Worm (Caenorhabditis elegans) whole organism, late embryonic: Measurements from ENCODE around the gene snn-1.

Experiments
- C08G9.2 ChIP-seq: sonication (generic microtip); optimal IDR thresholded peaks from 2 replicates; lab custom pipeline; 2016; ENCODE audit warnings: mild to moderate bottlenecking, missing genetic modification characterization, moderate library complexity, missing compliant biosample characterization
- C38D4.7 ChIP-seq: fragments of 200-800 bp; sonication (Bioruptor generic); optimal IDR thresholded peaks from 2 replicates; lab custom pipeline; 2018; ENCODE audit warnings: mild to moderate bottlenecking, missing genetic modification characterization, moderate library complexity, missing compliant biosample characterization
- F13H6.1 ChIP-seq: sonication (generic microtip); optimal IDR thresholded peaks from 2 replicates; lab custom pipeline; 2016; ENCODE audit warnings: missing genetic modification characterization, missing compliant biosample characterization
- K09A11.1 ChIP-seq: sonication (generic microtip); optimal IDR thresholded peaks from 2 replicates; lab custom pipeline; 2017; ENCODE audit warnings: antibody characterized with exemption, mild to moderate bottlenecking, missing genetic modification characterization, missing compliant biosample characterization; ENCODE audit not compliant: insufficient read depth
- Y22D7AL.16 ChIP-seq: sonication (generic microtip); optimal IDR thresholded peaks from 2 replicates; lab custom pipeline; 2016; ENCODE audit warnings: missing genetic modification characterization, missing compliant biosample characterization
- ahr-1 ChIP-seq: sonication (generic microtip); optimal IDR thresholded peaks from 2 replicates; lab custom pipeline; 2016; ENCODE audit warnings: missing genetic modification characterization, missing compliant biosample characterization
- ama-1 ChIP-seq: fragments of 150-350 bp; optimal IDR thresholded peaks from 2 replicates; lab custom pipeline; 2014
- ceh-14 ChIP-seq: sonication (generic microtip); optimal IDR thresholded peaks from 2 replicates; lab custom pipeline; 2016; ENCODE audit warnings: missing genotype, missing genetic modification characterization, missing compliant biosample characterization
- ceh-2 ChIP-seq: sonication (generic microtip); optimal IDR thresholded peaks from 2 replicates; lab custom pipeline; 2016; ENCODE audit warnings: missing genotype, missing genetic modification characterization, missing compliant biosample characterization
- ceh-30 ChIP-seq: fragments of 150-350 bp; optimal IDR thresholded peaks from 2 replicates; lab custom pipeline; 2014; ENCODE audit warnings: missing biosample characterization, missing genetic modification characterization
- ceh-31 ChIP-seq: sonication (generic microtip); optimal IDR thresholded peaks from 2 replicates; lab custom pipeline; 2016; ENCODE audit warnings: missing genetic modification characterization, missing compliant biosample characterization
- ceh-34 ChIP-seq: sonication (generic microtip); optimal IDR thresholded peaks from 2 replicates; lab custom pipeline; 2016; ENCODE audit warnings: mild to moderate bottlenecking, missing genetic modification characterization, missing compliant biosample characterization
- ceh-48 ChIP-seq: sonication (generic microtip); optimal IDR thresholded peaks from 2 replicates; lab custom pipeline; 2016; ENCODE audit warnings: missing genetic modification characterization, inconsistent platforms, missing compliant biosample characterization
- ceh-6 ChIP-seq: fragments of 200-800 bp; sonication (Bioruptor generic); optimal IDR thresholded peaks from 2 replicates; lab custom pipeline; 2018; ENCODE audit warnings: mild to moderate bottlenecking, missing genetic modification characterization, missing compliant biosample characterization
- dve-1 ChIP-seq: sonication (generic microtip); optimal IDR thresholded peaks from 2 replicates; lab custom pipeline; 2017; ENCODE audit warnings: antibody characterized with exemption, mild to moderate bottlenecking, missing genetic modification characterization, missing compliant biosample characterization
- elt-4 ChIP-seq: sonication (generic microtip); optimal IDR thresholded peaks from 2 replicates; lab custom pipeline; 2016; ENCODE audit warnings: missing genetic modification characterization, missing compliant biosample characterization
- ets-4 ChIP-seq: sonication (generic microtip); optimal IDR thresholded peaks from 2 replicates; lab custom pipeline; 2016; ENCODE audit warnings: missing genetic modification characterization, missing compliant biosample characterization
- eyg-1 ChIP-seq: sonication (generic microtip); optimal IDR thresholded peaks from 2 replicates; lab custom pipeline; 2016; ENCODE audit warnings: missing genotype, missing genetic modification characterization, missing compliant biosample characterization
- fax-1 ChIP-seq: sonication (generic microtip); optimal IDR thresholded peaks from 2 replicates; lab custom pipeline; 2016; ENCODE audit warnings: missing genotype, missing genetic modification characterization, missing compliant biosample characterization
- fkh-10 ChIP-seq: fragments of 150-350 bp; optimal IDR thresholded peaks from 2 replicates; lab custom pipeline; 2014; ENCODE audit warnings: missing biosample characterization, missing genetic modification reagents, missing genetic modification characterization
- gmeb-2 ChIP-seq: sonication (generic microtip); optimal IDR thresholded peaks from 2 replicates; lab custom pipeline; 2016; ENCODE audit warnings: missing genetic modification characterization, inconsistent platforms, missing compliant biosample characterization
- hlh-6 ChIP-seq: sonication (generic microtip); optimal IDR thresholded peaks from 2 replicates; lab custom pipeline; 2016; ENCODE audit warnings: missing genotype, missing genetic modification characterization, missing compliant biosample characterization
- hlh-8 ChIP-seq: sonication (generic microtip); optimal IDR thresholded peaks from 2 replicates; lab custom pipeline; 2016; ENCODE audit warnings: missing genotype, missing genetic modification characterization, missing compliant biosample characterization
- lin-11 ChIP-seq: fragments of 200-800 bp; sonication (Bioruptor generic); optimal IDR thresholded peaks from 2 replicates; lab custom pipeline; 2018; ENCODE audit warnings: mild to moderate bottlenecking, missing genetic modification characterization, missing compliant biosample characterization
- madf-2 ChIP-seq: sonication (generic microtip); optimal IDR thresholded peaks from 2 replicates; lab custom pipeline; 2017; ENCODE audit warnings: missing genetic modification characterization, missing compliant biosample characterization
- mec-3 ChIP-seq: sonication (generic microtip); optimal IDR thresholded peaks from 2 replicates; lab custom pipeline; 2016; ENCODE audit warnings: borderline replicate concordance, missing genetic modification characterization, missing compliant biosample characterization
- nhr-11 ChIP-seq: fragments of 150-350 bp; optimal IDR thresholded peaks from 2 replicates; lab custom pipeline; 2014; ENCODE audit warnings: missing biosample characterization, missing genetic modification characterization
- nhr-232 ChIP-seq: sonication (generic microtip); optimal IDR thresholded peaks from 2 replicates; lab custom pipeline; 2016; ENCODE audit warnings: missing genetic modification characterization, missing compliant biosample characterization
- odd-2 ChIP-seq: sonication (generic microtip); optimal IDR thresholded peaks from 2 replicates; lab custom pipeline; 2017; ENCODE audit warnings: antibody characterized with exemption, mild to moderate bottlenecking, missing genetic modification characterization, missing compliant biosample characterization
- pat-9 ChIP-seq: fragments of 200-800 bp; sonication (Bioruptor generic); optimal IDR thresholded peaks from 2 replicates; lab custom pipeline; 2018; ENCODE audit warnings: mild to moderate bottlenecking, missing genetic modification characterization, moderate library complexity, missing compliant biosample characterization
- pha-2 ChIP-seq: sonication (generic microtip); optimal IDR thresholded peaks from 2 replicates; lab custom pipeline; 2017; ENCODE audit warnings: mild to moderate bottlenecking, missing genetic modification characterization, missing compliant biosample characterization
- pha-4 ChIP-seq: fragments of 150-350 bp; optimal IDR thresholded peaks from 2 replicates; lab custom pipeline; 2018; ENCODE audit warnings: missing biosample characterization, missing genetic modification reagents, missing genetic modification characterization
- pqm-1 ChIP-seq: sonication (generic microtip); optimal IDR thresholded peaks from 2 replicates; lab custom pipeline; 2016; ENCODE audit warnings: missing genetic modification characterization, missing compliant biosample characterization
- sdc-2 ChIP-seq: sonication (generic microtip); optimal IDR thresholded peaks from 2 replicates; lab custom pipeline; 2016; ENCODE audit warnings: missing genotype, missing genetic modification characterization, missing compliant biosample characterization
- sox-2 ChIP-seq: fragments of 200-800 bp; sonication (Bioruptor generic); IDR thresholded peaks from 2 replicates; pipeline ENCODE4 v1.3.6; 2022; ENCODE audit warnings: missing genetic modification reagents, missing genetic modification characterization, missing compliant biosample characterization
- sox-4 ChIP-seq: sonication (generic microtip); optimal IDR thresholded peaks from 2 replicates; lab custom pipeline; 2017; ENCODE audit warnings: mild to moderate bottlenecking, missing genetic modification characterization, inconsistent platforms, missing compliant biosample characterization
- syd-9 ChIP-seq: sonication (generic microtip); optimal IDR thresholded peaks from 2 replicates; lab custom pipeline; 2016; ENCODE audit warnings: mild to moderate bottlenecking, missing genetic modification characterization, moderate library complexity, missing compliant biosample characterization
- tbx-2 ChIP-seq: sonication (generic microtip); optimal IDR thresholded peaks from 2 replicates; lab custom pipeline; 2016; ENCODE audit warnings: missing genetic modification characterization, missing compliant biosample characterization
- tbx-7 ChIP-seq: sonication (generic microtip); optimal IDR thresholded peaks from 2 replicates; lab custom pipeline; 2016; ENCODE audit warnings: missing genotype, missing genetic modification characterization, missing compliant biosample characterization
- ttx-3 ChIP-seq: sonication (generic microtip); optimal IDR thresholded peaks from 2 replicates; lab custom pipeline; 2016; ENCODE audit warnings: missing genetic modification reagents, missing genetic modification characterization, missing compliant biosample characterization
- unc-3 ChIP-seq, 2 experiments: fragments of 200-800 bp in 1 of 2; sonication (Bioruptor generic) in 1 of 2; sonication (generic microtip) in 1 of 2; conservative IDR thresholded peaks in 1 of 2; optimal IDR thresholded peaks in 1 of 2; 2 replicates each; pipeline versions ENCODE4 v1.3.6 to Lab custom; 2016 to 2022; ENCODE audit warnings: missing compliant biosample characterization in 2 of 2, missing genetic modification characterization in 2 of 2, missing genetic modification reagents in 1 of 2
- unc-42 ChIP-seq: sonication (generic microtip); optimal IDR thresholded peaks from 2 replicates; lab custom pipeline; 2016; ENCODE audit warnings: missing genotype, missing genetic modification characterization, missing compliant biosample characterization
- unc-86 ChIP-seq: sonication (generic microtip); optimal IDR thresholded peaks from 2 replicates; lab custom pipeline; 2016; ENCODE audit warnings: missing genetic modification characterization, missing compliant biosample characterization

snn-1 gene

ce11 chrIV:1790677-1791076 is 24.2 kb downstream of the snn-1 start:
- TF ChIP-seq ttx-3 (tag; lab: Kevin White, UChicago) = no peak
- no peak for TF ChIP-seq ceh-6 (GFP tag; lab: Kevin White, UChicago)
- TF ChIP-seq mec-3 (tag; lab: Kevin White, UChicago) = no peak
- no peak for TF ChIP-seq unc-3 (GFP tag; conservative IDR thresholded peaks at IDR 0.05; lab: Robert Waterston, UW)
- no peak for TF ChIP-seq unc-3 (tag; optimal IDR thresholded peaks at IDR 0.05; lab: Kevin White, UChicago)
- TF ChIP-seq hlh-6 (tag; lab: Kevin White, UChicago) = no peak
- no peak for TF ChIP-seq ceh-14 (tag; lab: Kevin White, UChicago)
- no peak for TF ChIP-seq nhr-232 (tag; lab: Kevin White, UChicago)
- TF ChIP-seq eyg-1 = no peak
- TF ChIP-seq unc-42 (tag; lab: Kevin White, UChicago) = no peak
- TF ChIP-seq tbx-7 (tag; lab: Kevin White, UChicago) = no peak
- no peak for TF ChIP-seq pha-4 (tag; lab: Kevin White, UChicago)
- no peak for TF ChIP-seq gmeb-2 (tag; lab: Kevin White, UChicago)
- TF ChIP-seq ahr-1 = no peak
- TF ChIP-seq odd-2 = no peak
- TF ChIP-seq, all 69 proteins: peak for 0

- peak; percentile 100 for TF ChIP-seq dve-1
- no peak for TF ChIP-seq eyg-1
Measured at ce11 chrIV:1785156-1785555, 29.8 kb downstream of the snn-1 start.

ce11 chrIV:1781559-1781958 is 33.4 kb downstream of the snn-1 start, which contains the start of gene frpr-19:
Gene frpr-19, minus strand, starts transcription at chrIV:1781659.
- TF ChIP-seq ceh-30 = no peak
- no peak for TF ChIP-seq ama-1 (lab: Kevin White, UChicago)
- no peak for TF ChIP-seq pha-2 (tag; lab: Kevin White, UChicago)
- TF ChIP-seq sdc-2 (tag; lab: Kevin White, UChicago) = no peak
- TF ChIP-seq F13H6.1 = no peak
- TF ChIP-seq unc-3 (GFP tag; conservative IDR thresholded peaks at IDR 0.05; lab: Robert Waterston, UW) = no peak
- no peak for TF ChIP-seq unc-3 (tag; optimal IDR thresholded peaks at IDR 0.05; lab: Kevin White, UChicago)
- no peak for TF ChIP-seq elt-4 (tag; lab: Kevin White, UChicago)
- TF ChIP-seq lin-11 (tag; lab: Kevin White, UChicago) = no peak
- no peak for TF ChIP-seq madf-2 (tag; lab: Kevin White, UChicago)
- no peak for TF ChIP-seq ceh-2 (tag; lab: Kevin White, UChicago)
- TF ChIP-seq unc-86 (tag; lab: Kevin White, UChicago) = no peak
- TF ChIP-seq pha-4 (tag; lab: Kevin White, UChicago) = no peak
- TF ChIP-seq nhr-11 (tag; lab: Kevin White, UChicago) = no peak
- no peak for TF ChIP-seq syd-9 (tag; lab: Kevin White, UChicago)
- no peak for TF ChIP-seq sox-2 (GFP tag; lab: Robert Waterston, UW)
- TF ChIP-seq pqm-1 = no peak
- TF ChIP-seq fax-1 (tag; lab: Kevin White, UChicago) = no peak
- TF ChIP-seq ceh-34 = no peak

- TF ChIP-seq F13H6.1 (no peak), pat-9 (no peak), sox-4 (tag; lab: Kevin White, UChicago) (no peak), ceh-48 (tag; lab: Kevin White, UChicago) (no peak), dve-1 (no peak), K09A11.1 (tag; lab: Kevin White, UChicago) (no peak)
Measured at ce11 chrIV:1771843-1772242, 43.1 kb downstream of the snn-1 start, which contains the start of gene Y41D4A.1. Gene Y41D4A.1, plus strand, starts transcription at chrIV:1772143.

- TF ChIP-seq C38D4.7 = no peak
- peak; percentile 21 for TF ChIP-seq ceh-34
- no peak for TF ChIP-seq hlh-8 (tag; lab: Kevin White, UChicago)
- TF ChIP-seq ets-4 (tag; lab: Kevin White, UChicago) = no peak
- peak; percentile 60 for TF ChIP-seq hlh-6 (tag; lab: Kevin White, UChicago)
- no peak for TF ChIP-seq pqm-1
- TF ChIP-seq gmeb-2 (tag; lab: Kevin White, UChicago) = no peak
- TF ChIP-seq sdc-2 (tag; lab: Kevin White, UChicago) = peak; percentile 25
- peak; percentile 91 for TF ChIP-seq elt-4 (tag; lab: Kevin White, UChicago)
- no peak for TF ChIP-seq Y22D7AL.16 (tag; lab: Kevin White, UChicago)
- TF ChIP-seq tbx-2 (tag; lab: Kevin White, UChicago) = no peak
- TF ChIP-seq mec-3 (tag; lab: Kevin White, UChicago) = peak; percentile 81
- TF ChIP-seq C08G9.2 = peak; percentile 18
- TF ChIP-seq unc-42 (tag; lab: Kevin White, UChicago) = no peak
- TF ChIP-seq pha-2 (tag; lab: Kevin White, UChicago) = no peak
- TF ChIP-seq ttx-3 (tag; lab: Kevin White, UChicago) = no peak
- no peak for TF ChIP-seq fkh-10
- peak; percentile 22 for TF ChIP-seq ceh-31 (tag; lab: Kevin White, UChicago)
Measured at ce11 chrIV:1769074-1769473, 45.8 kb downstream of the snn-1 start.
